Worm (Caenorhabditis elegans): ENCODE measurements around the gene soap-1.

Gene soap-1

DNA sequence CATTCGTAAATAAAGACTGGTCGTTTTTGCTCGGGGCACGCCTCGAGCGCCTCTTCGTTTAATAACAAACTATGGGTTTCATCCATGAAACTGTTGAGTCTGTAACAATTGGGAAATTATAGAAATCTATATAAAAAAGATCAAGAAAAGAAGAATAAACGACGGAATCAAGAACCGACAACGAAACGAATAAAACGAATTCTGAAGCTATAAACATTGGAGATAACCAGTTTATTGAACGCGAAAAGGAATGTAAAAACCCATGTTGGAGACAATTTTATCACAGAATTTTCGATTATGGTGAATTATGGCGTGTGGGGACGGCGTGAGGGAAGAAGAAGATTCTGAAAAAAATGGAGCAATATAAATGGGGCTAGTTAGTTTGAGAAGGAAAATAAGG is at the start of gene soap-1:
soap-1 (minus strand) TSS at position 101 of the 400 bp plus-strand sequence.
- no peak for TF ChIP-seq ceh-100 (GFP tag; IDR thresholded peaks at IDR 0.05)

DNA sequence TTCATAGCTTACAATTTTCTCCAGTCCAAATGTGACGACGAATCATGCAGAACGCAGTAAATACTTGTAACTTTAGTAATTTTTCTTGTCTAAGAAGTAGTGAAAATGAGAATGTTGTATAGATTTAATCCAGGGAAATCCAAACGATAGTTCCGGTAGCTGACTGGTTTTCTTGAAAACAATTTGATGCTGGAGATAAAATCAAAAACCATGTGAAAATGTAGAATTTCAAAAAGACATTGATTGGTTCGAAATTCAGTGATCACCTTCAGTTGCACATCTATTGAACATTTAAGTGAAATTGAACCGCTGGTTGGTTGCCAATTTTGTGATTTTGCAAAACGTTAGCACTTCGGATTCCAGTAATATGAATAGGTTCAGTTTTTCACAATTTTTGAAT is 49.3 kb upstream of the soap-1 start, which contains the start of gene C13A2.9:
C13A2.9 (minus strand) TSS at position 101 of the 400 bp plus-strand sequence.
- no peak for TF ChIP-seq cebp-1 (GFP tag; IDR thresholded peaks at IDR 0.05)
- no peak for TF ChIP-seq cebp-1 (tag; optimal IDR thresholded peaks at IDR 0.05)
- TF ChIP-seq madf-10 (tag; optimal IDR thresholded peaks at IDR 0.05), result no peak
- TF ChIP-seq hmg-1.2 (GFP tag; IDR thresholded peaks at IDR 0.05), result no peak
- TF ChIP-seq pbrm-1 (GFP tag; IDR thresholded peaks at IDR 0.05), result no peak
- no peak for TF ChIP-seq lir-1 (GFP tag; conservative IDR thresholded peaks at IDR 0.05)
- no peak for TF ChIP-seq nfya-1 (tag; optimal IDR thresholded peaks at IDR 0.05; ENCODE audit: borderline replicate concordance, insufficient read depth)
- TF ChIP-seq Y67H2A.10 (GFP tag; conservative IDR thresholded peaks at IDR 0.05), result no peak
- TF ChIP-seq dpl-1 (GFP tag; optimal IDR thresholded peaks at IDR 0.05), result no peak
- no peak for TF ChIP-seq lsy-27 (tag; optimal IDR thresholded peaks at IDR 0.05; ENCODE audit: borderline replicate concordance, insufficient read depth)

- TF ChIP-seq aptf-3 (GFP tag; IDR thresholded peaks at IDR 0.05) (no peak), pbrm-1 (GFP tag; IDR thresholded peaks at IDR 0.05) (no peak), lin-40 (tag; optimal IDR thresholded peaks at IDR 0.05) (no peak), egl-18 (GFP tag; IDR thresholded peaks at IDR 0.05) (no peak), akir-1 (GFP tag; optimal IDR thresholded peaks at IDR 0.05) (no peak), F23B12.7 (tag; optimal IDR thresholded peaks at IDR 0.05; ENCODE audit: insufficient read depth) (no peak), mes-4 (tag; optimal IDR thresholded peaks at IDR 0.05) (no peak), ztf-28 (GFP tag; IDR thresholded peaks at IDR 0.05) (no peak), die-1 (tag; optimal IDR thresholded peaks at IDR 0.05) (no peak), sdz-38 (tag; optimal IDR thresholded peaks at IDR 0.05) (no peak), dpl-1 (GFP tag; optimal IDR thresholded peaks at IDR 0.05) (no peak), ztf-26 (tag; optimal IDR thresholded peaks at IDR 0.05) (no peak), C17E4.6 (GFP tag; IDR thresholded peaks at IDR 0.05) (no peak), mel-28 (tag; optimal IDR thresholded peaks at IDR 0.05; ENCODE audit: borderline replicate concordance) (no peak)
Observed at ce11 chrV:7258965-7259364, 44.3 kb upstream of the soap-1 start, which contains the start of gene C13A2.12. C13A2.12 (plus strand) TSS chrV:7259265.

ce11 chrV:7255095-7255494 is 40.4 kb upstream of the soap-1 start, which contains the start of gene C05C8.8:
C05C8.8 (minus strand) TSS chrV:7255195.
- TF ChIP-seq madf-10 (tag; optimal IDR thresholded peaks at IDR 0.05), result no peak
- no peak for TF ChIP-seq attf-5 (GFP tag; optimal IDR thresholded peaks at IDR 0.05)
- TF ChIP-seq Y53F4B.3 (GFP tag; IDR thresholded peaks at IDR 0.05), result no peak
- no peak for TF ChIP-seq dpl-1 (GFP tag; optimal IDR thresholded peaks at IDR 0.05)
- no peak for TF ChIP-seq nhr-27 (tag; optimal IDR thresholded peaks at IDR 0.05)
- TF ChIP-seq atf-7 (tag; optimal IDR thresholded peaks at IDR 0.05), result no peak
- TF ChIP-seq lin-26 (GFP tag; IDR thresholded peaks at IDR 0.05), result no peak
- TF ChIP-seq nfya-2 (GFP tag; IDR thresholded peaks at IDR 0.05), result no peak

DNA sequence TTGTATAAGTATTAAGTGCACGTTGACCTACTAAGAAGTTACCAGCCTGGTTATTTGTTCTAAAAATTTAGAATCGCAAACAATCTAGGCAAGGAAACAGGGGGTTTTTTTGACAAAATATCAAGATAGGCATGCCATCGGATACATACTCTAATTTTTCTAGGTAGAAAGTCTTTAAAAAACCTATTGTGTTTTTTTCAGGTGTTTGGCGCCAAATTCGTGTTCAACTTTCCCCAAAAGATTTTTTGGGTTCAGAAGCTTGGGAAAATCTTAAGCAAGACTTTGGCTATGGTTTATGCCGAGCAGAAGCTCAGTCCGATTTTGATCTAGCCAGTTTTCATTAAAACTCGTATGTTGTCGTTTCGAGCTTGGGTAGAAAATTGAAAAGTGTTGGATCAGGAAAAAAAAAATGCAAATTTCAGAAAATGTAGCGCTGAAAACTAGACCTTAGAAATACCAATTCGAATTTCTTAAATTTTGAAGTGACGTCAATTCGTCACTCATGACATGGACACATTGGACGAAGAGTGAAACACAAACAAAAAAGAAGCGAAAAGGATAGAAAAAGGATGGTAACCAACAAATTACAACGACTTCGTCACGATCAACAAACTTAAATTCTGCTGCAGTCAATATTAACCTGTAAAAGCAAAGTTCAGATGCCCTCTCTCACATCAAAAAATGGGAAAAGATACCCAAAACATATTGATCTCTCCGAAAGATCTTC is 33.7 kb upstream of the soap-1 start:
- TF ChIP-seq xnd-1 (tag; optimal IDR thresholded peaks at IDR 0.05) (no peak), Y53F4B.3 (GFP tag; IDR thresholded peaks at IDR 0.05) (no peak), cebp-2 (GFP tag; IDR thresholded peaks at IDR 0.05) (no peak), ekl-4 (GFP tag; IDR thresholded peaks at IDR 0.05) (no peak), pha-4 (tag; optimal IDR thresholded peaks at IDR 0.05) (no peak), nfyb-1 (GFP tag; IDR thresholded peaks at IDR 0.05) (no peak), ceh-91 (GFP tag; IDR thresholded peaks at IDR 0.05) (no peak), K11D2.4 (GFP tag; IDR thresholded peaks at IDR 0.05) (no peak), let-526 (GFP tag; IDR thresholded peaks at IDR 0.05) (no peak), B0336.3 (GFP tag; IDR thresholded peaks at IDR 0.05) (no peak), chd-7 (tag; optimal IDR thresholded peaks at IDR 0.05) (no peak), lag-1 (GFP tag; IDR thresholded peaks at IDR 0.05) (no peak)
